Worm (Caenorhabditis elegans): ENCODE data around the gene gpd-4.

The gpd-4 gene

ce11 chrII:10170837-10171318, at the start of gene gpd-4:
Gene gpd-4, plus strand, starts transcription at chrII:10171268.
- 0 out of 2 replicates have a peak, but pooled peaks have one; percentile 17 for TF ChIP-seq T22C8.4 (GFP tag; IDR thresholded peaks at IDR 0.05)
- TF ChIP-seq klf-2 (GFP tag; conservative IDR thresholded peaks at IDR 0.05) = no peak

ce11 chrII:10121725-10122124, 49.3 kb upstream of the gpd-4 start, which contains the start of gene lov-1:
Gene lov-1, minus strand, starts transcription at chrII:10121825.
- no peak for TF ChIP-seq ztf-29 (GFP tag; IDR thresholded peaks at IDR 0.05)
- TF ChIP-seq ztf-23 (GFP tag; IDR thresholded peaks at IDR 0.05) = no peak
- no peak for TF ChIP-seq flt-1 (GFP tag; IDR thresholded peaks at IDR 0.05)
- no peak for TF ChIP-seq tab-1 (GFP tag; IDR thresholded peaks at IDR 0.05)
- TF ChIP-seq klf-2 (GFP tag; conservative IDR thresholded peaks at IDR 0.05) = no peak
- no peak for TF ChIP-seq med-1 (GFP tag; optimal IDR thresholded peaks at IDR 0.05; ENCODE audit: insufficient read depth)
- no peak for TF ChIP-seq cog-1 (tag; optimal IDR thresholded peaks at IDR 0.05)
- TF ChIP-seq T22C8.4 (GFP tag; IDR thresholded peaks at IDR 0.05) = no peak
- TF ChIP-seq ref-1 (GFP tag; conservative IDR thresholded peaks at IDR 0.05) = no peak

- TF ChIP-seq ztf-23 (GFP tag; IDR thresholded peaks at IDR 0.05) (no peak), ref-1 (GFP tag; conservative IDR thresholded peaks at IDR 0.05) (no peak), ztf-29 (GFP tag; IDR thresholded peaks at IDR 0.05) (no peak), med-1 (GFP tag; optimal IDR thresholded peaks at IDR 0.05; ENCODE audit: insufficient read depth) (no peak), cog-1 (tag; optimal IDR thresholded peaks at IDR 0.05) (no peak), flt-1 (GFP tag; IDR thresholded peaks at IDR 0.05) (no peak), tab-1 (GFP tag; IDR thresholded peaks at IDR 0.05) (no peak), T22C8.4 (GFP tag; IDR thresholded peaks at IDR 0.05) (no peak), klf-2 (GFP tag; conservative IDR thresholded peaks at IDR 0.05) (no peak)
These were observed 48.6 kb upstream of the gpd-4 start, which contains the start of gene F27E5.7 for ce11 chrII:10122465-10122864. Gene F27E5.7, plus strand, starts transcription at chrII:10122765.

- TF ChIP-seq klf-2 (GFP tag; conservative IDR thresholded peaks at IDR 0.05) (no peak), T22C8.4 (GFP tag; IDR thresholded peaks at IDR 0.05) (no peak), med-1 (GFP tag; optimal IDR thresholded peaks at IDR 0.05; ENCODE audit: insufficient read depth) (no peak), cog-1 (tag; optimal IDR thresholded peaks at IDR 0.05) (no peak), ztf-29 (GFP tag; IDR thresholded peaks at IDR 0.05) (no peak), flt-1 (GFP tag; IDR thresholded peaks at IDR 0.05) (no peak), ref-1 (GFP tag; conservative IDR thresholded peaks at IDR 0.05) (no peak), tab-1 (GFP tag; IDR thresholded peaks at IDR 0.05) (no peak), ztf-23 (GFP tag; IDR thresholded peaks at IDR 0.05) (no peak)
These were observed 43.7 kb upstream of the gpd-4 start, which contains the start of gene F27E5.8 for ce11 chrII:10127389-10127788. Gene F27E5.8, minus strand, starts transcription at chrII:10127489.

ce11 chrII:10131760-10132159, 39.3 kb upstream of the gpd-4 start, which contains the start of gene F27E5.5:
Gene F27E5.5, minus strand, starts transcription at chrII:10131860.
- TF ChIP-seq flt-1 (GFP tag; IDR thresholded peaks at IDR 0.05) (no peak), tab-1 (GFP tag; IDR thresholded peaks at IDR 0.05) (no peak), cog-1 (tag; optimal IDR thresholded peaks at IDR 0.05) (no peak), med-1 (GFP tag; optimal IDR thresholded peaks at IDR 0.05; ENCODE audit: insufficient read depth) (no peak), ztf-29 (GFP tag; IDR thresholded peaks at IDR 0.05) (no peak), T22C8.4 (GFP tag; IDR thresholded peaks at IDR 0.05) (no peak), ref-1 (GFP tag; conservative IDR thresholded peaks at IDR 0.05) (no peak), klf-2 (GFP tag; conservative IDR thresholded peaks at IDR 0.05) (no peak), ztf-23 (GFP tag; IDR thresholded peaks at IDR 0.05) (no peak)

ce11 chrII:10132818-10133217, 38.2 kb upstream of the gpd-4 start:
- TF ChIP-seq ref-1 (GFP tag; conservative IDR thresholded peaks at IDR 0.05) = no peak
- no peak for TF ChIP-seq T22C8.4 (GFP tag; IDR thresholded peaks at IDR 0.05)
- TF ChIP-seq ztf-23 (GFP tag; IDR thresholded peaks at IDR 0.05) = no peak
- no peak for TF ChIP-seq tab-1 (GFP tag; IDR thresholded peaks at IDR 0.05)
- TF ChIP-seq klf-2 (GFP tag; conservative IDR thresholded peaks at IDR 0.05) = no peak
- no peak for TF ChIP-seq flt-1 (GFP tag; IDR thresholded peaks at IDR 0.05)
- TF ChIP-seq ztf-29 (GFP tag; IDR thresholded peaks at IDR 0.05) = no peak
- TF ChIP-seq med-1 (GFP tag; optimal IDR thresholded peaks at IDR 0.05; ENCODE audit: insufficient read depth) = no peak
- TF ChIP-seq cog-1 (tag; optimal IDR thresholded peaks at IDR 0.05) = no peak

- no peak for TF ChIP-seq tab-1 (GFP tag; IDR thresholded peaks at IDR 0.05)
- TF ChIP-seq flt-1 (GFP tag; IDR thresholded peaks at IDR 0.05) = no peak
- no peak for TF ChIP-seq ref-1 (GFP tag; conservative IDR thresholded peaks at IDR 0.05)
- TF ChIP-seq T22C8.4 (GFP tag; IDR thresholded peaks at IDR 0.05) = no peak
- TF ChIP-seq ztf-29 (GFP tag; IDR thresholded peaks at IDR 0.05) = no peak
- no peak for TF ChIP-seq ztf-23 (GFP tag; IDR thresholded peaks at IDR 0.05)
These were observed 36.6 kb upstream of the gpd-4 start, which contains the start of gene F27E5.9 for ce11 chrII:10134285-10134995. Gene F27E5.9, plus strand, starts transcription at chrII:10134945.

- no peak for TF ChIP-seq cog-1 (tag; optimal IDR thresholded peaks at IDR 0.05)
- TF ChIP-seq flt-1 (GFP tag; IDR thresholded peaks at IDR 0.05) = no peak
- no peak for TF ChIP-seq klf-2 (GFP tag; conservative IDR thresholded peaks at IDR 0.05)
- no peak for TF ChIP-seq T22C8.4 (GFP tag; IDR thresholded peaks at IDR 0.05)
- TF ChIP-seq ztf-29 (GFP tag; IDR thresholded peaks at IDR 0.05) = no peak
These were observed 34.3 kb upstream of the gpd-4 start for ce11 chrII:10136771-10137170.

ce11 chrII:10137358-10137757, 33.7 kb upstream of the gpd-4 start, which contains the start of gene phg-1:
Gene phg-1, plus strand, starts transcription at chrII:10137658.
- TF ChIP-seq klf-2 (GFP tag; conservative IDR thresholded peaks at IDR 0.05) = no peak
- TF ChIP-seq ztf-23 (GFP tag; IDR thresholded peaks at IDR 0.05) = no peak
- TF ChIP-seq med-1 (GFP tag; optimal IDR thresholded peaks at IDR 0.05; ENCODE audit: insufficient read depth) = no peak
- no peak for TF ChIP-seq tab-1 (GFP tag; IDR thresholded peaks at IDR 0.05)
- no peak for TF ChIP-seq flt-1 (GFP tag; IDR thresholded peaks at IDR 0.05)
- no peak for TF ChIP-seq ztf-29 (GFP tag; IDR thresholded peaks at IDR 0.05)
- TF ChIP-seq cog-1 (tag; optimal IDR thresholded peaks at IDR 0.05) = no peak
- no peak for TF ChIP-seq ref-1 (GFP tag; conservative IDR thresholded peaks at IDR 0.05)
- no peak for TF ChIP-seq T22C8.4 (GFP tag; IDR thresholded peaks at IDR 0.05)

Measured in whole organism, midembryonic.